Fruit fly (Drosophila melanogaster) whole organism, wandering third instar larva: Measurements from ENCODE around the gene CG6195.

Source experiments
- Abd-B ChIP-seq: fragments of >200 bp; optimal IDR thresholded peaks from 2 replicates; lab custom pipeline; 2017; ENCODE audit warnings: missing biosample characterization, missing genetic modification characterization
- CG32264 ChIP-seq: fragments of 200-800 bp; sonication (Bioruptor generic); optimal IDR thresholded peaks from 2 replicates; lab custom pipeline; 2016; ENCODE audit warnings: missing biosample characterization, missing genetic modification characterization
- HLH106 ChIP-seq: fragments of 200-800 bp; optimal IDR thresholded peaks from 3 replicates; lab custom pipeline; 2019; ENCODE audit warnings: missing biosample characterization, mild to moderate bottlenecking, missing genetic modification characterization, moderate library complexity
- Hr78 ChIP-seq: fragments of >200 bp; optimal IDR thresholded peaks from 2 replicates; lab custom pipeline; 2017; ENCODE audit warnings: missing biosample characterization, missing genetic modification characterization
- Jra ChIP-seq: sonication (Bioruptor generic); optimal IDR thresholded peaks from 2 replicates; lab custom pipeline; 2016; ENCODE audit warnings: missing biosample characterization, missing genetic modification characterization
- Myc ChIP-seq: fragments of >200 bp; optimal IDR thresholded peaks from 2 replicates; lab custom pipeline; 2017
- OdsH ChIP-seq: fragments of 200-800 bp; sonication (Bioruptor generic); optimal IDR thresholded peaks from 2 replicates; lab custom pipeline; 2016; ENCODE audit warnings: missing biosample characterization, mild to moderate bottlenecking, missing genetic modification characterization
- Rel ChIP-seq, 2 experiments: fragments of 200-800 bp; sonication (Bioruptor generic) in 1 of 2; optimal IDR thresholded peaks; 2 replicates in 1 of 2; 3 replicates in 1 of 2; lab custom pipeline; 2016 to 2019; ENCODE audit warnings: mild to moderate bottlenecking in 2 of 2, missing biosample characterization in 2 of 2, missing genetic modification characterization in 2 of 2, moderate library complexity in 1 of 2
- Sp1 ChIP-seq: fragments of 200-800 bp; sonication (Bioruptor generic); optimal IDR thresholded peaks from 3 replicates; lab custom pipeline; 2019; ENCODE audit warnings: missing biosample characterization, mild to moderate bottlenecking, missing genetic modification characterization, moderate library complexity
- Vsx2 ChIP-seq: fragments of 200-300, 225-300 bp; sonication (Bioruptor generic); optimal IDR thresholded peaks from 2 replicates; lab custom pipeline; 2018; ENCODE audit warnings: missing biosample characterization, missing genetic modification characterization; ENCODE audit not compliant: partially characterized antibody
- br ChIP-seq: fragments of 200-800 bp; sonication (Bioruptor generic); optimal IDR thresholded peaks from 2 replicates; lab custom pipeline; 2016; ENCODE audit warnings: missing biosample characterization, missing genetic modification characterization
- brk ChIP-seq: fragments of 200-800 bp; sonication (Bioruptor generic); optimal IDR thresholded peaks from 2 replicates; lab custom pipeline; 2016; ENCODE audit warnings: missing biosample characterization, mild to moderate bottlenecking, missing genetic modification characterization
- dl ChIP-seq, 2 experiments: fragments of 175-275, 200-275 bp in 1 of 2; fragments of 200-275 bp in 1 of 2; sonication (Bioruptor generic); optimal IDR thresholded peaks; lab custom pipeline; 2018; ENCODE audit warnings: mild to moderate bottlenecking in 2 of 2, missing biosample characterization in 2 of 2, missing genetic modification characterization in 2 of 2, moderate library complexity in 2 of 2; ENCODE audit not compliant: partially characterized antibody in 2 of 2, insufficient read depth in 1 of 2
- dmrt93B ChIP-seq: fragments of 200-800 bp; sonication (Bioruptor generic); optimal IDR thresholded peaks from 2 replicates; lab custom pipeline; 2018; ENCODE audit warnings: missing biosample characterization, mild to moderate bottlenecking, missing genetic modification characterization
- dsf ChIP-seq: sonication (Bioruptor generic); optimal IDR thresholded peaks from 2 replicates; lab custom pipeline; 2016; ENCODE audit warnings: missing biosample characterization, missing genetic modification characterization, borderline replicate concordance
- ey ChIP-seq: fragments of 200-800 bp; sonication (Bioruptor generic); optimal IDR thresholded peaks from 2 replicates; lab custom pipeline; 2016; ENCODE audit warnings: missing biosample characterization, missing genetic modification characterization
- foxo ChIP-seq, 2 experiments: fragments of 200-800 bp; sonication (Bioruptor generic); optimal IDR thresholded peaks; 2 replicates in 1 of 2; 3 replicates in 1 of 2; lab custom pipeline; 2016 to 2017; ENCODE audit warnings: missing biosample characterization in 2 of 2, missing genetic modification characterization in 2 of 2
- fru ChIP-seq: fragments of 200-800 bp; sonication (Bioruptor generic); optimal IDR thresholded peaks from 3 replicates; lab custom pipeline; 2016; ENCODE audit warnings: missing biosample characterization, mild to moderate bottlenecking, missing genetic modification characterization
- h ChIP-seq: fragments of 200-800 bp; sonication (Bioruptor generic); optimal IDR thresholded peaks from 3 replicates; lab custom pipeline; 2016; ENCODE audit warnings: missing biosample characterization, mild to moderate bottlenecking, missing genetic modification characterization
- jim ChIP-seq: fragments of 175-275, 200-325 bp; sonication (Bioruptor generic); optimal IDR thresholded peaks from 2 replicates; lab custom pipeline; 2016; ENCODE audit warnings: missing biosample characterization, mild to moderate bottlenecking, missing genetic modification characterization
- lola ChIP-seq: fragments of >200 bp; optimal IDR thresholded peaks from 2 replicates; lab custom pipeline; 2017; ENCODE audit warnings: missing biosample characterization, missing genetic modification characterization
- pan ChIP-seq: fragments of >200 bp; optimal IDR thresholded peaks from 2 replicates; lab custom pipeline; 2017
- psq ChIP-seq: fragments of 200-800 bp; sonication (Bioruptor generic); optimal IDR thresholded peaks from 3 replicates; lab custom pipeline; 2017; ENCODE audit warnings: missing biosample characterization, mild to moderate bottlenecking, missing genetic modification characterization, moderate library complexity
- rgr ChIP-seq: fragments of 200-800 bp; sonication (Bioruptor generic); optimal IDR thresholded peaks from 3 replicates; lab custom pipeline; 2016; ENCODE audit warnings: missing biosample characterization, mild to moderate bottlenecking, missing genetic modification characterization
- sv ChIP-seq: fragments of 200-800 bp; sonication (Bioruptor generic); optimal IDR thresholded peaks from 3 replicates; lab custom pipeline; 2016; ENCODE audit warnings: missing biosample characterization, missing genetic modification characterization
- usp ChIP-seq: fragments of >200 bp; optimal IDR thresholded peaks from 2 replicates; lab custom pipeline; 2017; ENCODE audit warnings: missing biosample characterization, missing genetic modification characterization
- woc ChIP-seq: sonication (Bioruptor generic); optimal IDR thresholded peaks from 2 replicates; lab custom pipeline; 2016; ENCODE audit warnings: missing biosample characterization, mild to moderate bottlenecking, missing genetic modification characterization

CG6195 gene

dm6 chr3R:19623606-19624005, 24.6 kb downstream of the CG6195 start (continued):
- TF ChIP-seq Sp1 (GFP tag; lab: Kevin White, UChicago) = peak; percentile 36
- no peak for TF ChIP-seq Rel (GFP tag; optimal IDR thresholded peaks at IDR 0.05; lab: Kevin White, UChicago)
- no peak for TF ChIP-seq Rel (tag; optimal IDR thresholded peaks at IDR 0.05; lab: Kevin White, UChicago)
- TF ChIP-seq foxo (GFP tag; optimal IDR thresholded peaks at IDR 0.05; lab: Kevin White, UChicago) = peak in 1 of 2 experiments; percentile 60
- peak; percentile 37 for TF ChIP-seq h (GFP tag; lab: Kevin White, UChicago)
- no peak for TF ChIP-seq sv (GFP tag; lab: Kevin White, UChicago)
- no peak for TF ChIP-seq pan (lab: Kevin White, UChicago)
- peak; percentile 26 for TF ChIP-seq OdsH (GFP tag; lab: Kevin White, UChicago)
- peak; percentile 35 for TF ChIP-seq br
- no peak for TF ChIP-seq lola (GFP tag; lab: Kevin White, UChicago)
- TF ChIP-seq, all 38 proteins: peak for 12

- TF ChIP-seq Vsx2 (GFP tag; lab: Kevin White, UChicago) (no peak), dl (GFP tag; optimal IDR thresholded peaks at IDR 0.05; lab: Kevin White, UChicago; ENCODE audit: insufficient read depth in 1 of 2, partially characterized antibody in 2 of 2) (no peak), HLH106 (tag; lab: Kevin White, UChicago) (no peak), Abd-B (GFP tag; lab: Kevin White, UChicago) (no peak), Rel (GFP tag; optimal IDR thresholded peaks at IDR 0.05; lab: Kevin White, UChicago) (no peak), Rel (tag; optimal IDR thresholded peaks at IDR 0.05; lab: Kevin White, UChicago) (peak; percentile 66), dsf (GFP tag; lab: Kevin White, UChicago) (no peak), rgr (GFP tag; lab: Kevin White, UChicago) (no peak), Hr78 (GFP tag; lab: Kevin White, UChicago) (no peak), h (GFP tag; lab: Kevin White, UChicago) (peak; percentile 40)
Observed at dm6 chr3R:19622005-19622404, 26.2 kb downstream of the CG6195 start.

- no peak for TF ChIP-seq dmrt93B (GFP tag; lab: Kevin White, UChicago)
- peak; percentile 25 for TF ChIP-seq h (GFP tag; lab: Kevin White, UChicago)
- TF ChIP-seq usp (GFP tag; lab: Kevin White, UChicago) = no peak
- no peak for TF ChIP-seq Vsx2 (GFP tag; lab: Kevin White, UChicago)
- TF ChIP-seq CG32264 (GFP tag; lab: Kevin White, UChicago) = no peak
- no peak for TF ChIP-seq Rel (GFP tag; optimal IDR thresholded peaks at IDR 0.05; lab: Kevin White, UChicago)
- peak; percentile 4 for TF ChIP-seq Rel (tag; optimal IDR thresholded peaks at IDR 0.05; lab: Kevin White, UChicago)
- TF ChIP-seq rgr (GFP tag; lab: Kevin White, UChicago) = no peak
- no peak for TF ChIP-seq jim (GFP tag; lab: Kevin White, UChicago)
- TF ChIP-seq dl (GFP tag; optimal IDR thresholded peaks at IDR 0.05; lab: Kevin White, UChicago; ENCODE audit: insufficient read depth in 1 of 2, partially characterized antibody in 2 of 2) = no peak
- no peak for TF ChIP-seq fru (GFP tag; lab: Kevin White, UChicago)
- TF ChIP-seq Abd-B (GFP tag; lab: Kevin White, UChicago) = no peak
Observed at dm6 chr3R:19620953-19621352, 27.3 kb downstream of the CG6195 start.

dm6 chr3R:19619908-19620307, 28.3 kb downstream of the CG6195 start:
- TF ChIP-seq h (GFP tag; lab: Kevin White, UChicago) (no peak), brk (GFP tag; lab: Kevin White, UChicago) (no peak), psq (GFP tag; lab: Kevin White, UChicago) (no peak), Myc (lab: Kevin White, UChicago) (no peak), usp (GFP tag; lab: Kevin White, UChicago) (no peak), Jra (GFP tag; lab: Kevin White, UChicago) (no peak), woc (no peak), OdsH (GFP tag; lab: Kevin White, UChicago) (no peak), Abd-B (GFP tag; lab: Kevin White, UChicago) (no peak), dl (GFP tag; optimal IDR thresholded peaks at IDR 0.05; lab: Kevin White, UChicago; ENCODE audit: insufficient read depth in 1 of 2, partially characterized antibody in 2 of 2) (no peak), lola (GFP tag; lab: Kevin White, UChicago) (no peak), pan (lab: Kevin White, UChicago) (no peak), ey (GFP tag; lab: Kevin White, UChicago) (no peak)
- TF ChIP-seq, all 38 proteins: peak for 0

dm6 chr3R:19612908-19613431, 35.2 kb downstream of the CG6195 start, which contains the start of gene CG16727:
Gene CG16727 (plus strand): TSS chr3R:19613381.
- peak; percentile 29 for TF ChIP-seq OdsH (GFP tag; lab: Kevin White, UChicago)
- peak; percentile 24 for TF ChIP-seq Sp1 (GFP tag; lab: Kevin White, UChicago)
- TF ChIP-seq h (GFP tag; lab: Kevin White, UChicago) = peak; percentile 6
- no peak for TF ChIP-seq lola (GFP tag; lab: Kevin White, UChicago)
- TF ChIP-seq ey (GFP tag; lab: Kevin White, UChicago) = no peak
- peak; percentile 17 for TF ChIP-seq rgr (GFP tag; lab: Kevin White, UChicago)
